Worm (Caenorhabditis elegans) whole organism, L4 larva: ENCODE results near the gene pqn-67.

Experiments used
- D1046.2 ChIP-seq: fragments of 200-800 bp; sonication (Bioruptor generic); IDR thresholded peaks from 2 replicates; pipeline ENCODE4 v1.3.6; 2022; ENCODE audit warnings: missing genetic modification characterization, missing compliant biosample characterization
- F44E2.7 ChIP-seq: fragments of 200-800 bp; sonication (Bioruptor generic); IDR thresholded peaks from 2 replicates; pipeline ENCODE4 v2.1.2; 2022; ENCODE audit warnings: missing genetic modification characterization, missing compliant biosample characterization
- Y75B8A.6 ChIP-seq: fragments of 200-800 bp; sonication (Bioruptor generic); IDR thresholded peaks from 2 replicates; pipeline ENCODE4 v1.3.6; 2022; ENCODE audit warnings: missing genetic modification reagents, missing genetic modification characterization, missing compliant biosample characterization
- aha-1 ChIP-seq: fragments of 150-350 bp; peaks from one replicate; lab custom pipeline; 2014; ENCODE audit warnings: missing biosample characterization, missing genetic modification characterization
- ama-1 ChIP-seq: fragments of 150-350 bp; optimal IDR thresholded peaks from 2 replicates; lab custom pipeline; 2014; ENCODE audit warnings: inconsistent platforms, mixed read lengths
- ces-1 ChIP-seq: fragments of 150-350 bp; sonication (generic microtip); optimal IDR thresholded peaks from 4 replicates; lab custom pipeline; 2014; ENCODE audit warnings: missing biosample characterization, missing genetic modification reagents, missing genetic modification characterization
- ctbp-1 ChIP-seq: fragments of 200-800 bp; sonication (Bioruptor generic); IDR thresholded peaks from 2 replicates; pipeline ENCODE4 v1.3.6; 2022; ENCODE audit warnings: missing genetic modification reagents, missing genetic modification characterization, missing compliant biosample characterization
- daf-12 ChIP-seq: fragments of 150-350 bp; optimal IDR thresholded peaks from 2 replicates; lab custom pipeline; 2014; ENCODE audit warnings: missing biosample characterization, missing genetic modification reagents, missing genetic modification characterization
- dmd-6 ChIP-seq: fragments of 200-800 bp; sonication (Bioruptor generic); IDR thresholded peaks from 2 replicates; pipeline ENCODE4 v1.3.6; 2022; ENCODE audit warnings: missing genetic modification reagents, missing genetic modification characterization, missing compliant biosample characterization
- dmd-9 ChIP-seq: fragments of 200-800 bp; sonication (Bioruptor generic); IDR thresholded peaks from 2 replicates; pipeline ENCODE4 v1.3.6; 2022; ENCODE audit warnings: missing genetic modification reagents, missing genetic modification characterization, missing compliant biosample characterization
- egl-43 ChIP-seq: fragments of 200-800 bp; sonication (Bioruptor generic); IDR thresholded peaks from 2 replicates; pipeline ENCODE4 v1.3.6; 2022; ENCODE audit warnings: missing genetic modification reagents, missing genetic modification characterization, missing compliant biosample characterization
- gei-8 ChIP-seq: fragments of 200-800 bp; sonication (Bioruptor generic); optimal IDR thresholded peaks from 2 replicates; lab custom pipeline; 2018; ENCODE audit warnings: mild to moderate bottlenecking, missing genetic modification characterization, missing compliant biosample characterization
- hlh-11 ChIP-seq: fragments of 200-800 bp; sonication (Bioruptor generic); optimal IDR thresholded peaks from 2 replicates; lab custom pipeline; 2018; ENCODE audit warnings: mild to moderate bottlenecking, missing genetic modification characterization, missing compliant biosample characterization
- jun-1 ChIP-seq: fragments of 150-350 bp; optimal IDR thresholded peaks from 2 replicates; lab custom pipeline; 2014; ENCODE audit warnings: missing biosample characterization, missing genetic modification reagents, missing genetic modification characterization
- lin-1 ChIP-seq: fragments of 200-800 bp; sonication (Bioruptor generic); IDR thresholded peaks from 2 replicates; pipeline ENCODE4 v1.3.6; 2022; ENCODE audit warnings: missing genetic modification reagents, missing genetic modification characterization, missing compliant biosample characterization
- lin-15B ChIP-seq: fragments of 150-350 bp; sonication (generic microtip); optimal IDR thresholded peaks from 3 replicates; lab custom pipeline; 2014; ENCODE audit warnings: missing biosample characterization, missing genetic modification characterization
- lin-38 ChIP-seq: fragments of 200-800 bp; sonication (Bioruptor generic); IDR thresholded peaks from 2 replicates; pipeline ENCODE4 v1.3.6; 2022; ENCODE audit warnings: missing genetic modification reagents, missing genetic modification characterization, missing compliant biosample characterization
- lsy-2 ChIP-seq, 2 experiments: fragments of 150-350 bp in 1 of 2; sonication (generic microtip) in 1 of 2; optimal IDR thresholded peaks; 2 replicates each; lab custom pipeline; 2014 to 2017; ENCODE audit warnings: missing biosample characterization in 2 of 2, missing genetic modification characterization in 2 of 2
- madf-5 ChIP-seq, 2 experiments: fragments of 200-800 bp; sonication (Bioruptor generic); IDR thresholded peaks; 2 replicates each; pipeline ENCODE4 v1.3.6; 2022; ENCODE audit warnings: missing compliant biosample characterization in 2 of 2, missing genetic modification characterization in 2 of 2
- mdl-1 ChIP-seq, 2 experiments: fragments of 150-350 bp in 1 of 2; sonication (generic microtip) in 1 of 2; optimal IDR thresholded peaks; 2 replicates each; lab custom pipeline; 2014 to 2017; ENCODE audit warnings: missing biosample characterization in 2 of 2, missing genetic modification characterization in 2 of 2
- mep-1 ChIP-seq: fragments of 150-350 bp; sonication (generic microtip); optimal IDR thresholded peaks from 3 replicates; lab custom pipeline; 2014; ENCODE audit warnings: missing biosample characterization, missing genetic modification characterization
- mxl-3 ChIP-seq: fragments of 200-800 bp; sonication (Bioruptor generic); optimal IDR thresholded peaks from 2 replicates; lab custom pipeline; 2018; ENCODE audit warnings: mild to moderate bottlenecking, missing genetic modification characterization, missing compliant biosample characterization
- nhr-11 ChIP-seq: fragments of 150-350 bp; optimal IDR thresholded peaks from 2 replicates; lab custom pipeline; 2014; ENCODE audit warnings: missing biosample characterization, missing genetic modification characterization
- nhr-28 ChIP-seq: fragments of 150-350 bp; optimal IDR thresholded peaks from 2 replicates; lab custom pipeline; 2014; ENCODE audit warnings: missing biosample characterization, missing genetic modification characterization
- nhr-6 ChIP-seq: fragments of 150-350 bp; optimal IDR thresholded peaks from 2 replicates; lab custom pipeline; 2014; ENCODE audit warnings: missing biosample characterization, missing genetic modification characterization
- nhr-77 ChIP-seq: fragments of 150-350 bp; optimal IDR thresholded peaks from 2 replicates; lab custom pipeline; 2014; ENCODE audit warnings: missing biosample characterization, missing genetic modification characterization
- php-3 ChIP-seq: fragments of 200-800 bp; sonication (Bioruptor generic); IDR thresholded peaks from 2 replicates; pipeline ENCODE4 v1.3.6; 2022; ENCODE audit warnings: missing genetic modification reagents, missing genetic modification characterization, missing compliant biosample characterization
- pqm-1 ChIP-seq: sonication (generic microtip); optimal IDR thresholded peaks from 2 replicates; lab custom pipeline; 2017; ENCODE audit warnings: missing biosample characterization, missing genetic modification characterization
- saeg-2 ChIP-seq: fragments of 200-800 bp; sonication (Bioruptor generic); IDR thresholded peaks from 2 replicates; pipeline ENCODE4 v1.3.6; 2022; ENCODE audit warnings: missing genetic modification reagents, missing genetic modification characterization, missing compliant biosample characterization
- snpc-1.2 ChIP-seq: fragments of 200-800 bp; sonication (Bioruptor generic); IDR thresholded peaks from 2 replicates; pipeline ENCODE4 v1.3.6; 2022; ENCODE audit warnings: missing genetic modification reagents, missing genetic modification characterization, missing compliant biosample characterization
- unc-62 ChIP-seq, 3 experiments: fragments of 150-350 bp in 1 of 3; sonication (generic microtip); optimal IDR thresholded peaks in 2 of 3; peaks in 1 of 3; 1 replicate in 1 of 3; 2 replicates in 2 of 3; lab custom pipeline; 2014 to 2017; ENCODE audit warnings: missing biosample characterization in 3 of 3, missing genetic modification characterization in 3 of 3, missing genetic modification reagents in 3 of 3, missing genotype in 1 of 3
- zag-1 ChIP-seq: fragments of 150-350 bp; optimal IDR thresholded peaks from 2 replicates; lab custom pipeline; 2014; ENCODE audit warnings: missing biosample characterization, missing genetic modification characterization
- zip-11 ChIP-seq: fragments of 200-800 bp; sonication (Bioruptor generic); IDR thresholded peaks from 2 replicates; pipeline ENCODE4 v1.3.6; 2022; ENCODE audit warnings: missing genetic modification characterization, missing compliant biosample characterization
- zip-2 ChIP-seq: fragments of 150-350 bp; optimal IDR thresholded peaks from 2 replicates; lab custom pipeline; 2014; ENCODE audit warnings: missing biosample characterization, missing genetic modification characterization

The pqn-67 gene

DNA sequence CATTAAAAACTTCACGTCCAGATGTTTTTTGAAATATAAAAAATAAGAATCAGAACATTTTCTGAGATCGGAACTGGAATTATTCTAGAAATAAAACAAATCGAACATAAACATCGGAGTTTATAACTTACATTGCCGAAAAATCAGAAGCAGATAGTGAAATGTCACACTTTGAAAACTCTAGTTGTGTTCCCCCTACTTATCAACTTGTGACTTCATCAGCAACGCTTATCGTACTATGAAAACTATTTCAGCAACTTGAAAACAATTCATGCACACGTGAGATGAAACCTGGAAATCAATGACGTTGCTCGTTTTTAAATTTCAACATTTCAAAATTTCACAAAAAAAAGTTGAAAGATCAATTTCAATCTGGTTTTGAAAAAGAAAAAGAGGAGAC is 47.5 kb upstream of the pqn-67 start (continued):
- TF ChIP-seq dmd-9 (no peak), jun-1 (tag; lab: Kevin White, UChicago) (no peak), mdl-1 (tag; optimal IDR thresholded peaks at IDR 0.05; lab: Kevin White, UChicago) (peak in 1 of 2 experiments; percentile 20), F44E2.7 (GFP tag; lab: Robert Waterston, UW) (no peak), zag-1 (tag; lab: Kevin White, UChicago) (no peak), saeg-2 (no peak), nhr-28 (tag; lab: Kevin White, UChicago) (peak; percentile 69), lin-38 (GFP tag; lab: Robert Waterston, UW) (no peak), unc-62 (GFP tag; optimal IDR thresholded peaks at IDR 0.05 in 1 of 2; lab: Kevin White, UChicago) (no peak), unc-62 (tag; optimal IDR thresholded peaks at IDR 0.05; lab: Kevin White, UChicago) (no peak), hlh-11 (tag; lab: Kevin White, UChicago) (peak; percentile 59), lin-1 (GFP tag; lab: Robert Waterston, UW) (0 out of 2 replicates have a peak, but pooled peaks have one; percentile 29), dmd-6 (GFP tag; lab: Robert Waterston, UW) (peak; percentile 52)

DNA sequence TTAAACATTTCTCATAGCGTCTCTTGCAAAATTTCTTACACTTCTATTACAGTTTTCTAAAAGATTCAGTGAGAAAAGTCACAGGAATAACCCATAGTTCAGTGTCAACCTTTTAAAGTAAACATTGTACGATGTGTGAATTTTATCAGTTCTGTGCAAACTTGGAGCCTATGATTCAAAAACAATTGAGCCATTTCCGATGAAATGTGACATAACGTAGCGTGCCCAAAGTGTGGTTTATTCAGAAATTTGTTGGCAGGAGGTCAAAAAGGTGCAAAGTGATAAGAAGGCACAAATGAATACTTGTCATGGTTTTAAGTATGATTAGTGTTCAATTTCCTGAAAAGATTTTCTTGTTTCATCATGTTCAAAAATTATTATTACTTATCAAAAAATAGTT is 46.6 kb upstream of the pqn-67 start:
- no peak for TF ChIP-seq ama-1 (lab: Kevin White, UChicago)
- no peak for TF ChIP-seq jun-1 (tag; lab: Kevin White, UChicago)
- TF ChIP-seq ces-1 = no peak
- TF ChIP-seq Y75B8A.6 (GFP tag; lab: Robert Waterston, UW) = no peak
- no peak for TF ChIP-seq nhr-28 (tag; lab: Kevin White, UChicago)
- TF ChIP-seq pqm-1 (tag; lab: Kevin White, UChicago) = peak; percentile 52
- TF ChIP-seq ctbp-1 = no peak
- no peak for TF ChIP-seq egl-43 (GFP tag; lab: Robert Waterston, UW)
- peak; percentile 7 for TF ChIP-seq nhr-6 (tag; lab: Kevin White, UChicago)
- TF ChIP-seq dmd-6 (GFP tag; lab: Robert Waterston, UW) = peak; percentile 48; the same call in 1 of the 2 replicates

DNA sequence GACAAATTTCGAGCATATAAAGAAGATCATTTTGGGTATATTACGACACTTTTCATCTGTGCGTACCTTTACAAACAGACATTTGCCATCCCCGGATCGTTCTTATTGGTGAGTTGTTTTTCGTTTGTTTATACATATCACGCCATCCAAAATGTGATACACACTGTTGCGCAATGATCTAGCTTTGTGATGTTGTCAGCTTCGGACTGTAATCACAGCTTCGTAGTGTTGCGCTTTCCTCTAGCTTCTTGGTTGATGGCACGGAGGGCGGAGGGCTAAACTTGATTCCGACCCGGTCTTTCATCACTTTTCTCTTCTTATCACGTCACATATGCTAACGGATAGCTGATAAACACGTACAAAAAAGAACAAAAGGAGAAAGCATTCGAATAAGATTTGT is 44.9 kb upstream of the pqn-67 start:
- TF ChIP-seq mxl-3 (GFP tag; lab: Kevin White, UChicago) (peak; percentile 51), pqm-1 (tag; lab: Kevin White, UChicago) (no peak), hlh-11 (tag; lab: Kevin White, UChicago) (peak; percentile 32), nhr-28 (tag; lab: Kevin White, UChicago) (peak; percentile 39), lin-15B (no peak)

ce11 chrV:12881396-12881795 is 42.8 kb upstream of the pqn-67 start:
- TF ChIP-seq nhr-6 (tag; lab: Kevin White, UChicago) = no peak
- no peak for TF ChIP-seq nhr-77 (tag; lab: Kevin White, UChicago)
- no peak for TF ChIP-seq php-3 (GFP tag; lab: Robert Waterston, UW)
- TF ChIP-seq madf-5 (GFP tag; IDR thresholded peaks at IDR 0.05; lab: Robert Waterston, UW) = no peak
- no peak for TF ChIP-seq snpc-1.2 (GFP tag; lab: Robert Waterston, UW)
- peak; percentile 87 for TF ChIP-seq aha-1 (tag; lab: Kevin White, UChicago)
- no peak for TF ChIP-seq daf-12 (tag; lab: Kevin White, UChicago)

DNA sequence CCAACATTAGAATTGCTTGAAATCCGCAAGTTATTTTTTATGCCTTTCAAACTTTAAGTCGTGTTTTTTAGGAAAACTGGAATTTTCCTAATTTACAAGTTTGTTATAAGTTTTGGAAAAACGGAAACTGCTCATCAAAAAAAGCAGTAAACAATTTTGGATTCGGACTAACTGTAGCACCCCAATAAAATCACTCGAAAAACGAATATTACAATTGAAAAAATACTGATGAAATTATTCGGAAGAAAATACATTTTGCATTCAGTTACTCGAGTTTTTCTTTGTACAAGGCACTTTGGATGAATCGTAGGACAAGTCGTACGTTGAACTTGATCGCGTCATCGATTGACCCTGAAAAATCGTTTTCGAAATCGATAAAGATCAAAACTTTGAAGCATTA is 41.9 kb upstream of the pqn-67 start:
- TF ChIP-seq D1046.2 (GFP tag; lab: Robert Waterston, UW) (no peak), lsy-2 (tag; optimal IDR thresholded peaks at IDR 0.05; lab: Kevin White, UChicago) (no peak), mdl-1 (tag; optimal IDR thresholded peaks at IDR 0.05; lab: Kevin White, UChicago) (no peak), mep-1 (tag; lab: Kevin White, UChicago) (no peak), zip-11 (GFP tag; lab: Robert Waterston, UW) (no peak), nhr-11 (tag; lab: Kevin White, UChicago) (no peak), zip-2 (tag; lab: Kevin White, UChicago) (peak; percentile 5), aha-1 (tag; lab: Kevin White, UChicago) (peak; percentile 80), gei-8 (GFP tag; lab: Kevin White, UChicago) (no peak)
